Fruit fly (Drosophila melanogaster) whole organism, embryonic: ENCODE results near the gene CG14327.

Experiments used
- Aef1 ChIP-seq: fragments of 200-800 bp; sonication (Bioruptor generic); IDR thresholded peaks from 3 replicates; pipeline ENCODE4 v1.3.6; 2022; ENCODE audit warnings: missing biosample characterization, missing genetic modification characterization
- Atf3 ChIP-seq: fragments of 200-800 bp; sonication (Bioruptor generic); optimal IDR thresholded peaks from 3 replicates; lab custom pipeline; 2016; ENCODE audit warnings: missing biosample characterization, missing genetic modification characterization
- Blimp-1 ChIP-seq: fragments of 200-800 bp; sonication (Bioruptor generic); optimal IDR thresholded peaks from 3 replicates; lab custom pipeline; 2018; ENCODE audit warnings: missing biosample characterization, missing genetic modification characterization, mild to moderate bottlenecking, moderate library complexity, missing genetic modification reagents
- CG10959 ChIP-seq: fragments of 200-800 bp; sonication (Bioruptor generic); IDR thresholded peaks from 2 replicates; pipeline ENCODE4 v1.3.6; 2022; ENCODE audit warnings: missing biosample characterization, missing genetic modification characterization
- CG12769 ChIP-seq: fragments of 200-800 bp; sonication (Bioruptor generic); optimal IDR thresholded peaks from 2 replicates; lab custom pipeline; 2019; ENCODE audit warnings: missing biosample characterization, mild to moderate bottlenecking, missing genetic modification characterization, moderate library complexity
- CG14014 ChIP-seq: fragments of 200-800 bp; sonication (Bioruptor generic); IDR thresholded peaks from 2 replicates; pipeline ENCODE4 v1.3.6; 2022; ENCODE audit warnings: missing biosample characterization, missing genetic modification characterization
- CG15011 ChIP-seq: fragments of 200-800 bp; sonication (Bioruptor generic); optimal IDR thresholded peaks from 3 replicates; lab custom pipeline; 2018; ENCODE audit warnings: missing biosample characterization, mild to moderate bottlenecking, missing genetic modification characterization
- CG1832 ChIP-seq: fragments of 200-800 bp; sonication (Bioruptor generic); optimal IDR thresholded peaks from 2 replicates; lab custom pipeline; 2017; ENCODE audit warnings: missing biosample characterization, mild to moderate bottlenecking, missing genetic modification characterization, inconsistent platforms
- CG18599 ChIP-seq: fragments of 200-800 bp; sonication (Bioruptor generic); optimal IDR thresholded peaks from 3 replicates; lab custom pipeline; 2017; ENCODE audit warnings: missing biosample characterization, missing genetic modification characterization, mild to moderate bottlenecking, moderate library complexity, missing genetic modification reagents
- CG2202 ChIP-seq: fragments of 200-800 bp; sonication (Bioruptor generic); optimal IDR thresholded peaks from 2 replicates; lab custom pipeline; 2018; ENCODE audit warnings: missing biosample characterization, mild to moderate bottlenecking, missing genetic modification characterization
- CG30403 ChIP-seq: fragments of 200-800 bp; sonication (Bioruptor generic); optimal IDR thresholded peaks from 3 replicates; lab custom pipeline; 2016; ENCODE audit warnings: missing biosample characterization, missing genetic modification characterization
- CG4282 ChIP-seq: fragments of 200-800 bp; sonication (Bioruptor generic); optimal IDR thresholded peaks from 2 replicates; lab custom pipeline; 2016; ENCODE audit warnings: missing biosample characterization, missing genetic modification characterization
- CG4707 ChIP-seq: fragments of 200-800 bp; sonication (Bioruptor generic); optimal IDR thresholded peaks from 2 replicates; lab custom pipeline; 2018; ENCODE audit warnings: missing biosample characterization, mild to moderate bottlenecking, missing genetic modification characterization, moderate library complexity
- CG4854 ChIP-seq: fragments of 200-800 bp; sonication (Bioruptor generic); optimal IDR thresholded peaks from 2 replicates; lab custom pipeline; 2016; ENCODE audit warnings: missing biosample characterization, missing genetic modification characterization, inconsistent platforms
- CG5180 ChIP-seq: fragments of 200-800 bp; sonication (Bioruptor generic); optimal IDR thresholded peaks from 3 replicates; lab custom pipeline; 2017; ENCODE audit warnings: missing biosample characterization, missing genetic modification characterization, mild to moderate bottlenecking, moderate library complexity, missing genetic modification reagents
- CG6791 ChIP-seq: fragments of 200-800 bp; sonication (Bioruptor generic); IDR thresholded peaks from 3 replicates; pipeline ENCODE4 v1.3.6; 2022; ENCODE audit warnings: missing biosample characterization, missing genetic modification characterization; ENCODE audit not compliant: partially characterized antibody
- CG6813 ChIP-seq: fragments of 200-800 bp; sonication (Bioruptor generic); optimal IDR thresholded peaks from 2 replicates; lab custom pipeline; 2017; ENCODE audit warnings: missing biosample characterization, missing genetic modification characterization, mild to moderate bottlenecking, moderate library complexity, missing genetic modification reagents
- CG7745 ChIP-seq: fragments of 200-800 bp; sonication (Bioruptor generic); optimal IDR thresholded peaks from 2 replicates; lab custom pipeline; 2018; ENCODE audit warnings: missing biosample characterization, mild to moderate bottlenecking, missing genetic modification characterization, moderate library complexity
- CG8765 ChIP-seq: fragments of 200-800 bp; sonication (Bioruptor generic); IDR thresholded peaks from 2 replicates; pipeline ENCODE4 v1.3.6; 2022; ENCODE audit warnings: missing biosample characterization, missing genetic modification characterization
- CG9932 ChIP-seq: fragments of 200-800 bp; sonication (Bioruptor generic); IDR thresholded peaks from 2 replicates; pipeline ENCODE4 v1.3.6; 2022; ENCODE audit warnings: missing biosample characterization, missing genetic modification characterization
- Dip2 ChIP-seq: fragments of 200-800 bp; sonication (Bioruptor generic); IDR thresholded peaks from 2 replicates; pipeline ENCODE4 v1.3.6; 2022; ENCODE audit warnings: missing biosample characterization, missing genetic modification characterization
- Doc3 ChIP-seq: fragments of 200-800 bp; sonication (Bioruptor generic); IDR thresholded peaks from 3 replicates; pipeline ENCODE4 v1.3.6; 2022; ENCODE audit warnings: missing biosample characterization, missing genetic modification characterization; ENCODE audit not compliant: partially characterized antibody
- Hey ChIP-seq: fragments of 200-800 bp; sonication (Bioruptor generic); optimal IDR thresholded peaks from 3 replicates; lab custom pipeline; 2018; ENCODE audit warnings: missing biosample characterization, mild to moderate bottlenecking, missing genetic modification characterization
- Jarid2 ChIP-seq: fragments of 200-800 bp; sonication (Bioruptor generic); optimal IDR thresholded peaks from 3 replicates; lab custom pipeline; 2017; ENCODE audit warnings: mild to moderate bottlenecking, missing biosample characterization, missing genetic modification reagents, missing genetic modification characterization
- NFAT ChIP-seq: fragments of 200-800 bp; sonication (Bioruptor generic); IDR thresholded peaks from 2 replicates; pipeline ENCODE4 v1.3.6; 2022; ENCODE audit warnings: missing biosample characterization, missing genetic modification characterization
- Nf-YB ChIP-seq: fragments of 200-800 bp; sonication (Bioruptor generic); optimal IDR thresholded peaks from 3 replicates; lab custom pipeline; 2019; ENCODE audit warnings: missing biosample characterization, mild to moderate bottlenecking, missing genetic modification characterization, moderate library complexity
- Sox102F ChIP-seq: fragments of 200-800 bp; sonication (Bioruptor generic); optimal IDR thresholded peaks from 2 replicates; lab custom pipeline; 2018; ENCODE audit warnings: missing biosample characterization, mild to moderate bottlenecking, missing genetic modification characterization, moderate library complexity
- crp ChIP-seq, 2 experiments: fragments of 200-800 bp; sonication (Bioruptor generic); optimal IDR thresholded peaks; 2 replicates in 1 of 2; 3 replicates in 1 of 2; lab custom pipeline; 2017; ENCODE audit warnings: missing biosample characterization in 2 of 2, missing genetic modification characterization in 2 of 2, mild to moderate bottlenecking in 1 of 2, moderate library complexity in 1 of 2
- da ChIP-seq: fragments of 200-800 bp; sonication (Bioruptor generic); optimal IDR thresholded peaks from 2 replicates; lab custom pipeline; 2016; ENCODE audit warnings: missing biosample characterization, missing genetic modification characterization
- dan ChIP-seq: fragments of 200-800 bp; sonication (Bioruptor generic); IDR thresholded peaks from 2 replicates; pipeline ENCODE4 v1.3.6; 2022; ENCODE audit warnings: missing biosample characterization, missing genetic modification characterization
- danr ChIP-seq: fragments of 200-800 bp; sonication (Bioruptor generic); IDR thresholded peaks from 2 replicates; pipeline ENCODE4 v1.3.6; 2022; ENCODE audit warnings: missing biosample characterization, missing genetic modification characterization
- dysf ChIP-seq: fragments of 200-800 bp; sonication (Bioruptor generic); IDR thresholded peaks from 3 replicates; pipeline ENCODE4 v1.3.6; 2022; ENCODE audit warnings: missing biosample characterization, missing genetic modification characterization
- eve ChIP-seq, 2 experiments: fragments of >200 bp; optimal IDR thresholded peaks; 2 replicates each; lab custom pipeline; 2017; ENCODE audit warnings: missing biosample characterization in 2 of 2, missing genetic modification characterization in 2 of 2
- gem ChIP-seq: fragments of 200-800 bp; sonication (Bioruptor generic); optimal IDR thresholded peaks from 2 replicates; lab custom pipeline; 2019; ENCODE audit warnings: missing biosample characterization, mild to moderate bottlenecking, missing genetic modification characterization, moderate library complexity
- sob ChIP-seq: fragments of 200-800 bp; sonication (Bioruptor generic); IDR thresholded peaks from 2 replicates; pipeline ENCODE4 v1.3.6; 2022; ENCODE audit warnings: missing biosample characterization, missing genetic modification characterization
- ssp ChIP-seq: fragments of 200-800 bp; sonication (Bioruptor generic); IDR thresholded peaks from 2 replicates; pipeline ENCODE4 v1.3.6; 2022; ENCODE audit warnings: missing biosample characterization, missing genetic modification characterization
- tna ChIP-seq: fragments of 200-800 bp; sonication (Bioruptor generic); IDR thresholded peaks from 2 replicates; pipeline ENCODE4 v1.3.6; 2022; ENCODE audit warnings: missing biosample characterization, missing genetic modification characterization; ENCODE audit not compliant: partially characterized antibody
- unpg ChIP-seq: fragments of 200-800 bp; sonication (Bioruptor generic); optimal IDR thresholded peaks from 3 replicates; lab custom pipeline; 2018; ENCODE audit warnings: missing biosample characterization, mild to moderate bottlenecking, missing genetic modification characterization, moderate library complexity
- vnd ChIP-seq: fragments of 200-800 bp; sonication (Bioruptor generic); IDR thresholded peaks from 3 replicates; pipeline ENCODE4 v1.3.6; 2022; ENCODE audit warnings: missing biosample characterization, missing genetic modification characterization; ENCODE audit not compliant: partially characterized antibody

The CG14327 gene

dm6 chr3R:17583658-17584460 lies 29.6 kb upstream of the CG14327 start (continued):
- TF ChIP-seq sob (GFP tag; lab: Robert Waterston, UW) (no peak), CG14014 (no peak), CG30403 (peak; percentile 46), Aef1 (GFP tag; lab: Robert Waterston, UW) (no peak), CG4854 (GFP tag; lab: Kevin White, UChicago) (no peak), CG12769 (peak; percentile 4), dysf (0 out of 3 replicates have a peak, but pooled peaks have one; percentile 16), CG5180 (no peak), CG7745 (tag; lab: Kevin White, UChicago) (no peak), unpg (peak; percentile 64), CG4707 (GFP tag; lab: Kevin White, UChicago) (peak; percentile 6), Dip2 (no peak), Sox102F (GFP tag; lab: Kevin White, UChicago) (peak; percentile 65), CG10959 (peak; percentile 30; the same call in 1 of the 2 replicates), NFAT (GFP tag; lab: Robert Waterston, UW) (no peak), CG15011 (GFP tag; lab: Kevin White, UChicago) (no peak), dan (no peak), gem (peak; percentile 76), CG9932 (GFP tag; lab: Robert Waterston, UW) (no peak), vnd (GFP tag; lab: Robert Waterston, UW) (no peak), Doc3 (no peak), CG6813 (GFP tag; lab: Kevin White, UChicago) (no peak), Jarid2 (GFP tag; lab: Kevin White, UChicago) (no peak), Nf-YB (GFP tag; lab: Kevin White, UChicago) (peak; percentile 7), CG1832 (GFP tag; lab: Kevin White, UChicago) (no peak), crp (GFP tag; optimal IDR thresholded peaks at IDR 0.05; lab: Kevin White, UChicago) (no peak), tna (GFP tag; lab: Robert Waterston, UW) (no peak), CG18599 (GFP tag; lab: Kevin White, UChicago) (peak; percentile 37), CG2202 (tag; lab: Kevin White, UChicago) (peak; percentile 63), Blimp-1 (GFP tag; lab: Kevin White, UChicago) (peak; percentile 72)

- no peak for TF ChIP-seq Atf3
- TF ChIP-seq da: no peak
- TF ChIP-seq Hey (tag; lab: Kevin White, UChicago): peak; percentile 93
- TF ChIP-seq eve (GFP tag; optimal IDR thresholded peaks at IDR 0.05; lab: Kevin White, UChicago): no peak
- no peak for TF ChIP-seq CG6791
- no peak for TF ChIP-seq ssp (GFP tag; lab: Robert Waterston, UW)
- TF ChIP-seq danr (GFP tag; lab: Robert Waterston, UW): no peak
- no peak for TF ChIP-seq CG8765 (GFP tag; lab: Robert Waterston, UW)
- TF ChIP-seq CG4282 (GFP tag; lab: Kevin White, UChicago): no peak
Observed at dm6 chr3R:17588805-17589204, 24.7 kb upstream of the CG14327 start.
